Fruit fly (Drosophila melanogaster) whole organism, embryonic: ENCODE data around the gene CG33702.
A peak's percentile ranks its signal among the peaks of the same experiment; 100 is the strongest.

Source experiments
- ATbp ChIP-seq: fragments of 200-800 bp; sonication (Bioruptor generic); optimal IDR thresholded peaks from 2 replicates; lab custom pipeline; 2017; ENCODE audit warnings: missing biosample characterization, mild to moderate bottlenecking, missing genetic modification characterization, missing genetic modification reagents
- Atf3 ChIP-seq: fragments of 200-800 bp; sonication (Bioruptor generic); optimal IDR thresholded peaks from 3 replicates; lab custom pipeline; 2016; ENCODE audit warnings: missing biosample characterization, missing genetic modification characterization
- B-H1 ChIP-seq: fragments of 200-800 bp; sonication (Bioruptor generic); IDR thresholded peaks from 3 replicates; pipeline ENCODE4 v1.3.6; 2022; ENCODE audit warnings: missing biosample characterization, missing genetic modification characterization
- BEAF-32 ChIP-seq: fragments of 200-800 bp; sonication (Bioruptor generic); optimal IDR thresholded peaks from 3 replicates; lab custom pipeline; 2017; ENCODE audit warnings: missing biosample characterization, missing genetic modification characterization, mild to moderate bottlenecking, moderate library complexity, missing genetic modification reagents
- CG11456 ChIP-seq: fragments of 200-800 bp; sonication (Bioruptor generic); IDR thresholded peaks from 3 replicates; pipeline ENCODE4 v1.3.6; 2022; ENCODE audit warnings: missing biosample characterization, missing genetic modification characterization
- CG11504 ChIP-seq: fragments of 200-800 bp; sonication (Bioruptor generic); optimal IDR thresholded peaks from 3 replicates; lab custom pipeline; 2019; ENCODE audit warnings: missing biosample characterization, mild to moderate bottlenecking, missing genetic modification characterization, moderate library complexity
- CG12155 ChIP-seq: fragments of 200-800 bp; sonication (Bioruptor generic); optimal IDR thresholded peaks from 3 replicates; lab custom pipeline; 2016; ENCODE audit warnings: missing biosample characterization, missing genetic modification characterization
- CG13424 ChIP-seq: fragments of 200-800 bp; sonication (Bioruptor generic); optimal IDR thresholded peaks from 2 replicates; lab custom pipeline; 2019; ENCODE audit warnings: missing biosample characterization, mild to moderate bottlenecking, missing genetic modification characterization, moderate library complexity
- CG14441 ChIP-seq: fragments of 200-800 bp; sonication (Bioruptor generic); IDR thresholded peaks from 2 replicates; pipeline ENCODE4 v1.3.6; 2022; ENCODE audit warnings: missing biosample characterization, missing genetic modification characterization
- CG17359 ChIP-seq: fragments of 200-800 bp; sonication (Bioruptor generic); optimal IDR thresholded peaks from 3 replicates; lab custom pipeline; 2018; ENCODE audit warnings: missing biosample characterization, mild to moderate bottlenecking, missing genetic modification characterization, moderate library complexity
- CG18011 ChIP-seq: fragments of 200-800 bp; sonication (Bioruptor generic); optimal IDR thresholded peaks from 2 replicates; lab custom pipeline; 2017; ENCODE audit warnings: missing biosample characterization, missing genetic modification characterization, mild to moderate bottlenecking, moderate library complexity, missing genotype
- CG31365 ChIP-seq: fragments of 200-800 bp; sonication (Bioruptor generic); optimal IDR thresholded peaks from 2 replicates; lab custom pipeline; 2018; ENCODE audit warnings: missing biosample characterization, mild to moderate bottlenecking, missing genetic modification characterization
- CG34376 ChIP-seq: fragments of 200-800 bp; sonication (Bioruptor generic); optimal IDR thresholded peaks from 2 replicates; lab custom pipeline; 2018; ENCODE audit warnings: missing biosample characterization, mild to moderate bottlenecking, missing genetic modification characterization
- CG4617 ChIP-seq: fragments of 200-800 bp; sonication (Bioruptor generic); optimal IDR thresholded peaks from 3 replicates; lab custom pipeline; 2016; ENCODE audit warnings: missing biosample characterization, missing genetic modification characterization, borderline replicate concordance
- CG6254 ChIP-seq: fragments of 200-800 bp; sonication (Bioruptor generic); optimal IDR thresholded peaks from 3 replicates; lab custom pipeline; 2017; ENCODE audit warnings: mild to moderate bottlenecking, missing biosample characterization, missing genetic modification reagents, missing genetic modification characterization
- CG6854 ChIP-seq: fragments of 200-800 bp; sonication (Bioruptor generic); optimal IDR thresholded peaks from 3 replicates; lab custom pipeline; 2017; ENCODE audit warnings: missing biosample characterization, mild to moderate bottlenecking, missing genetic modification characterization
- CG7839 ChIP-seq: fragments of 200-800 bp; sonication (Bioruptor generic); optimal IDR thresholded peaks from 3 replicates; lab custom pipeline; 2018; ENCODE audit warnings: missing biosample characterization, mild to moderate bottlenecking, missing genetic modification characterization, moderate library complexity
- CG8944 ChIP-seq: fragments of 200-800 bp; sonication (Bioruptor generic); optimal IDR thresholded peaks from 3 replicates; lab custom pipeline; 2016; ENCODE audit warnings: missing biosample characterization, missing genetic modification characterization
- CoRest ChIP-seq: fragments of 200-800 bp; sonication (Bioruptor generic); optimal IDR thresholded peaks from 3 replicates; lab custom pipeline; 2018; ENCODE audit warnings: missing biosample characterization, mild to moderate bottlenecking, missing genetic modification characterization, moderate library complexity
- D19A ChIP-seq: fragments of 200-800 bp; optimal IDR thresholded peaks from 3 replicates; lab custom pipeline; 2019; ENCODE audit warnings: missing biosample characterization, mild to moderate bottlenecking, missing genetic modification characterization, moderate library complexity
- ERR ChIP-seq: fragments of 200-800 bp; sonication (Bioruptor generic); optimal IDR thresholded peaks from 2 replicates; lab custom pipeline; 2016; ENCODE audit warnings: missing biosample characterization, missing genetic modification characterization
- Fer3 ChIP-seq: fragments of 200-800 bp; sonication (Bioruptor generic); optimal IDR thresholded peaks from 2 replicates; lab custom pipeline; 2018; ENCODE audit warnings: missing biosample characterization, mild to moderate bottlenecking, missing genetic modification characterization, moderate library complexity
- Med ChIP-seq: fragments of 200-800 bp; sonication (Bioruptor generic); peaks from one replicate; lab custom pipeline; 2016; ENCODE audit warnings: missing biosample characterization, missing genetic modification characterization, mild to moderate bottlenecking, inconsistent platforms, moderate library complexity
- Mrtf ChIP-seq: fragments of 200-800 bp; sonication (Bioruptor generic); IDR thresholded peaks from 3 replicates; pipeline ENCODE4 v1.3.6; 2022; ENCODE audit warnings: missing biosample characterization, missing genetic modification characterization
- Ptx1 ChIP-seq: fragments of 200-800 bp; sonication (Bioruptor generic); IDR thresholded peaks from 2 replicates; pipeline ENCODE4 v1.3.6; 2022; ENCODE audit warnings: missing biosample characterization, missing genetic modification characterization
- Trl ChIP-seq, 3 experiments: fragments of >200 bp in 2 of 3; fragments of 200-800 bp in 1 of 3; sonication (Bioruptor generic) in 1 of 3; optimal IDR thresholded peaks; 2 replicates in 1 of 3; 3 replicates in 2 of 3; lab custom pipeline; 2016 to 2017; ENCODE audit warnings: missing biosample characterization in 1 of 3, missing genetic modification characterization in 1 of 3
- Xbp1 ChIP-seq: fragments of 200-800 bp; sonication (Bioruptor generic); optimal IDR thresholded peaks from 3 replicates; lab custom pipeline; 2016; ENCODE audit warnings: missing biosample characterization, mild to moderate bottlenecking, missing genetic modification characterization
- YL-1 ChIP-seq: fragments of 200-800 bp; sonication (Bioruptor generic); optimal IDR thresholded peaks from 3 replicates; lab custom pipeline; 2017; ENCODE audit warnings: missing biosample characterization, mild to moderate bottlenecking, missing genetic modification characterization
- bsh ChIP-seq, 2 experiments: fragments of 200-800 bp; sonication (Bioruptor generic); optimal IDR thresholded peaks; 2 replicates each; lab custom pipeline; 2017 to 2018; ENCODE audit warnings: mild to moderate bottlenecking in 2 of 2, missing biosample characterization in 2 of 2, missing genetic modification characterization in 2 of 2, moderate library complexity in 1 of 2
- dpn ChIP-seq, 2 experiments: fragments of 200-800 bp; sonication (Bioruptor generic); optimal IDR thresholded peaks; 3 replicates each; lab custom pipeline; 2016; ENCODE audit warnings: missing biosample characterization in 2 of 2, missing genetic modification characterization in 2 of 2
- dysf ChIP-seq: fragments of 200-800 bp; sonication (Bioruptor generic); IDR thresholded peaks from 3 replicates; pipeline ENCODE4 v1.3.6; 2022; ENCODE audit warnings: missing biosample characterization, missing genetic modification characterization
- emc ChIP-seq: fragments of 200-800 bp; sonication (Bioruptor generic); optimal IDR thresholded peaks from 2 replicates; lab custom pipeline; 2016; ENCODE audit warnings: missing biosample characterization, missing genetic modification characterization
- fd96Cb ChIP-seq: fragments of 200-800 bp; sonication (Bioruptor generic); optimal IDR thresholded peaks from 2 replicates; lab custom pipeline; 2018; ENCODE audit warnings: missing biosample characterization, mild to moderate bottlenecking, missing genetic modification characterization, moderate library complexity
- gfzf ChIP-seq: fragments of 200-800 bp; sonication (Bioruptor generic); optimal IDR thresholded peaks from 2 replicates; lab custom pipeline; 2016; ENCODE audit warnings: missing biosample characterization, mild to moderate bottlenecking, missing genetic modification characterization, moderate library complexity
- lmd ChIP-seq: fragments of 200-800 bp; sonication (Bioruptor generic); IDR thresholded peaks from 2 replicates; pipeline ENCODE4 v1.3.6; 2022; ENCODE audit warnings: missing biosample characterization, missing genetic modification characterization
- pfk ChIP-seq: fragments of 200-800 bp; sonication (Bioruptor generic); optimal IDR thresholded peaks from 2 replicates; lab custom pipeline; 2018; ENCODE audit warnings: missing biosample characterization, mild to moderate bottlenecking, missing genetic modification characterization, moderate library complexity
- pita ChIP-seq: fragments of 200-800 bp; sonication (Bioruptor generic); optimal IDR thresholded peaks from 2 replicates; lab custom pipeline; 2017; ENCODE audit warnings: missing biosample characterization, mild to moderate bottlenecking, missing genetic modification characterization
- rib ChIP-seq: fragments of 200-800 bp; sonication (Bioruptor generic); IDR thresholded peaks from 2 replicates; pipeline ENCODE4 v1.3.6; 2022; ENCODE audit warnings: missing biosample characterization, missing genetic modification characterization
- row ChIP-seq: fragments of 200-800 bp; sonication (Bioruptor generic); IDR thresholded peaks from 3 replicates; pipeline ENCODE4 v1.3.6; 2022; ENCODE audit warnings: missing biosample characterization, missing genetic modification characterization
- scrt ChIP-seq: fragments of 200-800 bp; sonication (Bioruptor generic); optimal IDR thresholded peaks from 2 replicates; lab custom pipeline; 2018; ENCODE audit warnings: missing biosample characterization, mild to moderate bottlenecking, missing genetic modification characterization, moderate library complexity
- sd ChIP-seq: fragments of 200-800 bp; sonication (Bioruptor generic); optimal IDR thresholded peaks from 3 replicates; lab custom pipeline; 2018; ENCODE audit warnings: missing biosample characterization, mild to moderate bottlenecking, missing genetic modification characterization, moderate library complexity
- sens-2 ChIP-seq: fragments of 200-800 bp; sonication (Bioruptor generic); IDR thresholded peaks from 2 replicates; pipeline ENCODE4 v1.3.6; 2022; ENCODE audit warnings: missing biosample characterization, missing genetic modification characterization
- seq ChIP-seq: fragments of 200-800 bp; sonication (Bioruptor generic); IDR thresholded peaks from 2 replicates; pipeline ENCODE4 v1.3.6; 2022; ENCODE audit warnings: missing biosample characterization, missing genetic modification characterization
- sisA ChIP-seq: fragments of 200-800 bp; sonication (Bioruptor generic); IDR thresholded peaks from 2 replicates; pipeline ENCODE4 v1.3.6; 2022; ENCODE audit warnings: missing biosample characterization, missing genetic modification characterization
- slbo ChIP-seq: fragments of 200-800 bp; sonication (Bioruptor generic); IDR thresholded peaks from 2 replicates; pipeline ENCODE4 v1.3.6; 2022; ENCODE audit warnings: missing biosample characterization, missing genetic modification characterization
- unc-4 ChIP-seq: fragments of 200-800 bp; sonication (Bioruptor generic); IDR thresholded peaks from 2 replicates; pipeline ENCODE4 v1.3.6; 2022; ENCODE audit warnings: missing biosample characterization, missing genetic modification characterization; ENCODE audit not compliant: partially characterized antibody
- usp ChIP-seq: fragments of >200 bp; optimal IDR thresholded peaks from 2 replicates; lab custom pipeline; 2017; ENCODE audit warnings: missing biosample characterization, missing genetic modification characterization
- vnd ChIP-seq: fragments of 200-800 bp; sonication (Bioruptor generic); IDR thresholded peaks from 3 replicates; pipeline ENCODE4 v1.3.6; 2022; ENCODE audit warnings: missing biosample characterization, missing genetic modification characterization; ENCODE audit not compliant: partially characterized antibody
- vvl ChIP-seq: fragments of 200-800 bp; sonication (Bioruptor generic); IDR thresholded peaks from 2 replicates; pipeline ENCODE4 v1.3.6; 2022; ENCODE audit warnings: missing biosample characterization, missing genetic modification characterization

The CG33702 gene

DNA sequence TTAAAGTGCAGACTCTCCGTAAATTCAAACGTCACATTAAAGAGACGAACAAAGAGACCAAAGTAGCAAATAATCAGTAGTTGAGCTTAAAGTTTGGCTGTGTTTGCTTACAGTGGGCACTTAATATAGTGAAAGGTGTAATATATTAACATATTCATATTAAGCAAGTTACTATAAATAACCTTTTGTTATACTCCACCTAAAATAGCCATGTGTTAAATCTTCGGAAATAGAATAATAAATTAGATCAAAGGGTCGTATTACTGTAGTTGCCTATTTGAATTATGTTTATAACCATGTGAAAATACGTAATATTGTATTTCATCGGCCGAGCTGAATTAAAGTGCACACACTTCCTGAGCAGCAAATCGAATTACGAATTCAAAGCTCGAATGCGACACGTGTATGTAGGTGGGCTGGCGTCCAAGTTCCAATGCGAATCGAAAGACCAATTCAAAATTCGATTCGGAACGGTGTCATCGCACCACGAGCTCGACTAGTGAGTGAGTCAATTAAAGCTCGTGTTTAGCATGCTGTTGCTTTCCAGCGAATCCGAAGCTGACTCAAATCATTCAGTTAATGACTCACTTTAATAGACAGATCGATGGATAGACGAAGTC lies 39.1 kb upstream of the CG33702 start (continued):
- TF ChIP-seq Ptx1 (GFP tag; lab: Robert Waterston, UW) (peak; percentile 50), bsh (GFP tag; optimal IDR thresholded peaks at IDR 0.05; lab: Kevin White, UChicago) (peak in 1 of 2 experiments; percentile 22), ATbp (GFP tag; lab: Kevin White, UChicago) (no peak), Atf3 (GFP tag; lab: Kevin White, UChicago) (no peak), vvl (GFP tag; lab: Robert Waterston, UW) (peak; percentile 29; the same call in 1 of the 2 replicates), CG6254 (GFP tag; lab: Kevin White, UChicago) (no peak), CG17359 (tag; lab: Kevin White, UChicago) (peak; percentile 39), dysf (GFP tag; lab: Robert Waterston, UW) (peak; percentile 58; the same call in 2 of the 3 replicates), CG13424 (tag; lab: Kevin White, UChicago) (peak; percentile 31), fd96Cb (tag; lab: Kevin White, UChicago) (no peak), sisA (GFP tag; lab: Robert Waterston, UW) (no peak), CG11504 (peak; percentile 54), YL-1 (no peak), Xbp1 (GFP tag; lab: Kevin White, UChicago) (peak; percentile 11), CG11456 (GFP tag; lab: Robert Waterston, UW) (no peak), gfzf (GFP tag; lab: Kevin White, UChicago) (no peak), ERR (GFP tag; lab: Kevin White, UChicago) (no peak), rib (GFP tag; lab: Robert Waterston, UW) (no peak), Mrtf (GFP tag; lab: Robert Waterston, UW) (peak; percentile 47; the same call in 1 of the 3 replicates), unc-4 (GFP tag; lab: Robert Waterston, UW) (no peak), dpn (GFP tag; optimal IDR thresholded peaks at IDR 0.05; lab: Kevin White, UChicago) (no peak), Fer3 (tag; lab: Kevin White, UChicago) (peak; percentile 33), slbo (GFP tag; lab: Robert Waterston, UW) (peak; percentile 38; the same call in 1 of the 2 replicates), CG4617 (GFP tag; lab: Kevin White, UChicago) (no peak), CG31365 (tag; lab: Kevin White, UChicago) (no peak), row (peak; percentile 34; the same call in 1 of the 3 replicates), BEAF-32 (no peak), pita (no peak), CG12155 (GFP tag; lab: Kevin White, UChicago) (no peak), sd (no peak), Med (GFP tag; lab: Kevin White, UChicago) (peak; percentile 76), B-H1 (GFP tag; lab: Robert Waterston, UW) (no peak), D19A (tag; lab: Kevin White, UChicago) (no peak), CG34376 (GFP tag; lab: Kevin White, UChicago) (no peak), CG18011 (GFP tag; lab: Kevin White, UChicago) (no peak), Trl (optimal IDR thresholded peaks at IDR 0.05; lab: Kevin White, UChicago) (no peak), Trl (GFP tag; optimal IDR thresholded peaks at IDR 0.05; lab: Kevin White, UChicago) (no peak), CG7839 (tag; lab: Kevin White, UChicago) (peak; percentile 50), CoRest (tag; lab: Kevin White, UChicago) (peak; percentile 25), scrt (no peak), sens-2 (no peak), lmd (GFP tag; lab: Robert Waterston, UW) (peak; percentile 43), pfk (GFP tag; lab: Kevin White, UChicago) (no peak), usp (GFP tag; lab: Kevin White, UChicago) (no peak), CG8944 (GFP tag; lab: Kevin White, UChicago) (no peak), emc (no peak), seq (GFP tag; lab: Robert Waterston, UW) (no peak), vnd (GFP tag; lab: Robert Waterston, UW) (no peak), CG14441 (GFP tag; lab: Robert Waterston, UW) (peak; percentile 38), CG6854 (GFP tag; lab: Kevin White, UChicago) (no peak)
